Fruit fly (Drosophila melanogaster) whole organism, pupa: ENCODE measurements around the gene ball.
A peak's percentile ranks its signal among the peaks of the same experiment; 100 is the strongest.

Experiments
- CG15710 ChIP-seq: fragments of 200-800 bp; sonication (Bioruptor generic); optimal IDR thresholded peaks from 2 replicates; lab custom pipeline; 2018; ENCODE audit warnings: missing biosample characterization, mild to moderate bottlenecking, missing genetic modification characterization, moderate library complexity
- CG34367 ChIP-seq: fragments of 200-800 bp; sonication (Bioruptor generic); optimal IDR thresholded peaks from 2 replicates; lab custom pipeline; 2018; ENCODE audit warnings: missing biosample characterization, mild to moderate bottlenecking, missing genetic modification characterization
- CG4496 ChIP-seq: fragments of 200-800 bp; sonication (Bioruptor generic); IDR thresholded peaks from 3 replicates; pipeline ENCODE4 v1.3.6; 2022; ENCODE audit warnings: missing biosample characterization, missing genetic modification characterization
- D1 ChIP-seq: fragments of 200-800 bp; sonication (Bioruptor generic); optimal IDR thresholded peaks from 2 replicates; lab custom pipeline; 2018; ENCODE audit warnings: missing biosample characterization, mild to moderate bottlenecking, missing genetic modification characterization, moderate library complexity

DNA sequence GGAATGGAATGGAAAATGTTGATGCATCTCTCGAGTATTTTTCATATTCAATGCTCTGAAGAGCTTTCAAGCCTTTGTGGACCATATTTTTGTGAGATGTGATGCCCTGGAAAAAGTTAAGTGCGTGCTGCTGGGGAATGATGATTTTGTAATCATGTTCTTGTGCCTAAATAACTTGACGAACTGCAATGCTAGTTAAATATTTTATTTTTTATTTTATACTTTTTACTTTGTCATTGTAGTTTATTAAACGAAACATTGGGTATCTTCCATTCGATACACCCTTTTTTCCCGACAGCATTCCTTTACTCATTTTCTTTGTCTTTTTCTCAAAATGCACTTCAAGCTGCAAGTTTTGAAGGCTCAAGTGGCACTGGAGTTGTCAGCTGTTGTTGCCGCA, 33.4 kb upstream of the ball start:
- TF ChIP-seq D1 (no peak), CG4496 (GFP tag; lab: Robert Waterston, UW) (peak; percentile 73), CG34367 (tag; lab: Kevin White, UChicago) (peak; percentile 0), CG15710 (tag; lab: Kevin White, UChicago) (peak; percentile 36)
